Worm (Caenorhabditis elegans) whole organism, mixed stage, embryonic: ENCODE results near the gene slc-17.2.

Experiments used
- M03D4.4 ChIP-seq: sonication (generic microtip); optimal IDR thresholded peaks from 2 replicates; lab custom pipeline; 2017; ENCODE audit warnings: mild to moderate bottlenecking, missing genetic modification characterization, missing compliant biosample characterization
- bed-3 ChIP-seq: fragments of 200-800 bp; sonication (Bioruptor generic); optimal IDR thresholded peaks from 3 replicates; lab custom pipeline; 2018; ENCODE audit warnings: mild to moderate bottlenecking, missing genetic modification characterization, moderate library complexity, missing compliant biosample characterization
- blmp-1 ChIP-seq: fragments of 150-350 bp; optimal IDR thresholded peaks from 2 replicates; lab custom pipeline; 2014; ENCODE audit warnings: missing biosample characterization, missing genetic modification characterization
- ceh-39 ChIP-seq: fragments of 150-350 bp; optimal IDR thresholded peaks from 2 replicates; lab custom pipeline; 2014; ENCODE audit warnings: missing biosample characterization, missing genetic modification characterization
- ceh-83 ChIP-seq: fragments of 200-800 bp; sonication (Bioruptor generic); optimal IDR thresholded peaks from 2 replicates; lab custom pipeline; 2018; ENCODE audit warnings: mild to moderate bottlenecking, missing genetic modification characterization, missing compliant biosample characterization
- ces-1 ChIP-seq: fragments of 150-350 bp; optimal IDR thresholded peaks from 2 replicates; lab custom pipeline; 2014; ENCODE audit warnings: missing biosample characterization, missing genetic modification reagents, missing genetic modification characterization
- cnd-1 ChIP-seq: fragments of 200-800 bp; sonication (Bioruptor generic); optimal IDR thresholded peaks from 2 replicates; lab custom pipeline; 2018; ENCODE audit warnings: mild to moderate bottlenecking, missing genetic modification characterization, missing compliant biosample characterization
- drap-1 ChIP-seq: fragments of 200-800 bp; sonication (Bioruptor generic); optimal IDR thresholded peaks from 3 replicates; lab custom pipeline; 2018; ENCODE audit warnings: mild to moderate bottlenecking, missing genetic modification characterization, missing compliant biosample characterization
- elt-1 ChIP-seq: sonication (generic microtip); optimal IDR thresholded peaks from 2 replicates; lab custom pipeline; 2017; ENCODE audit warnings: missing genetic modification characterization, mild to moderate bottlenecking, missing compliant biosample characterization, antibody characterized with exemption, moderate library complexity, borderline replicate concordance; ENCODE audit not compliant: insufficient read depth
- elt-3 ChIP-seq: fragments of 150-350 bp; optimal IDR thresholded peaks from 2 replicates; lab custom pipeline; 2014; ENCODE audit warnings: missing biosample characterization, missing genetic modification characterization
- flh-1 ChIP-seq: fragments of 200-800 bp; sonication (Bioruptor generic); optimal IDR thresholded peaks from 2 replicates; lab custom pipeline; 2018; ENCODE audit warnings: mild to moderate bottlenecking, missing genetic modification characterization, moderate library complexity, missing compliant biosample characterization
- ham-2 ChIP-seq: fragments of 200-800 bp; sonication (Bioruptor generic); optimal IDR thresholded peaks from 2 replicates; lab custom pipeline; 2018; ENCODE audit warnings: mild to moderate bottlenecking, missing genetic modification characterization, missing compliant biosample characterization
- hlh-1 ChIP-seq: fragments of 150-350 bp; optimal IDR thresholded peaks from 2 replicates; lab custom pipeline; 2014; ENCODE audit warnings: missing biosample characterization, missing genetic modification reagents, missing genetic modification characterization
- lin-13 ChIP-seq: fragments of 150-350 bp; optimal IDR thresholded peaks from 2 replicates; lab custom pipeline; 2014; ENCODE audit warnings: missing biosample characterization, missing genetic modification characterization
- lsy-2 ChIP-seq: fragments of 150-350 bp; optimal IDR thresholded peaks from 2 replicates; lab custom pipeline; 2014; ENCODE audit warnings: missing biosample characterization, missing genetic modification characterization
- mab-5 ChIP-seq: fragments of 150-350 bp; optimal IDR thresholded peaks from 2 replicates; lab custom pipeline; 2014; ENCODE audit warnings: missing biosample characterization, missing genetic modification characterization
- mep-1 ChIP-seq: fragments of 150-350 bp; optimal IDR thresholded peaks from 2 replicates; lab custom pipeline; 2017; ENCODE audit warnings: missing biosample characterization, missing genetic modification reagents, missing genetic modification characterization, inconsistent platforms
- mls-2 ChIP-seq: sonication (generic microtip); optimal IDR thresholded peaks from 2 replicates; lab custom pipeline; 2016; ENCODE audit warnings: mild to moderate bottlenecking, missing genetic modification characterization, moderate library complexity, missing compliant biosample characterization
- nhr-2 ChIP-seq: fragments of 150-350 bp; optimal IDR thresholded peaks from 2 replicates; lab custom pipeline; 2014; ENCODE audit warnings: missing biosample characterization, missing genetic modification characterization
- nhr-237 ChIP-seq: fragments of 150-350 bp; optimal IDR thresholded peaks from 2 replicates; lab custom pipeline; 2014; ENCODE audit warnings: missing biosample characterization, missing genetic modification characterization
- nhr-28 ChIP-seq: fragments of 150-350 bp; optimal IDR thresholded peaks from 2 replicates; lab custom pipeline; 2014; ENCODE audit warnings: missing biosample characterization, missing genetic modification characterization
- nhr-76 ChIP-seq: sonication (generic microtip); optimal IDR thresholded peaks from 2 replicates; lab custom pipeline; 2017; ENCODE audit warnings: missing biosample characterization, missing genetic modification characterization
- pha-4 ChIP-seq: fragments of 150-350 bp; optimal IDR thresholded peaks from 2 replicates; lab custom pipeline; 2018; ENCODE audit warnings: missing biosample characterization, missing genetic modification reagents, missing genetic modification characterization
- sem-2 ChIP-seq: fragments of 200-800 bp; sonication (Bioruptor generic); optimal IDR thresholded peaks from 2 replicates; lab custom pipeline; 2018; ENCODE audit warnings: mild to moderate bottlenecking, missing genetic modification characterization, missing compliant biosample characterization
- sptf-1 ChIP-seq: sonication (generic microtip); optimal IDR thresholded peaks from 2 replicates; lab custom pipeline; 2017; ENCODE audit warnings: mild to moderate bottlenecking, missing genetic modification characterization, moderate library complexity, missing compliant biosample characterization
- unc-120 ChIP-seq: sonication (generic microtip); optimal IDR thresholded peaks from 2 replicates; lab custom pipeline; 2017; ENCODE audit warnings: missing genetic modification characterization, missing compliant biosample characterization; ENCODE audit not compliant: poor library complexity, severe bottlenecking
- unc-39 ChIP-seq: fragments of 150-350 bp; optimal IDR thresholded peaks from 2 replicates; lab custom pipeline; 2014; ENCODE audit warnings: missing biosample characterization, missing genetic modification characterization
- unc-62 ChIP-seq: fragments of 150-350 bp; optimal IDR thresholded peaks from 2 replicates; lab custom pipeline; 2014; ENCODE audit warnings: missing biosample characterization, missing genetic modification reagents, missing genetic modification characterization
- zip-8 ChIP-seq: fragments of 150-350 bp; optimal IDR thresholded peaks from 2 replicates; lab custom pipeline; 2014; ENCODE audit warnings: missing biosample characterization, missing genetic modification characterization
- ztf-11 ChIP-seq: fragments of 150-350 bp; optimal IDR thresholded peaks from 2 replicates; lab custom pipeline; 2014; ENCODE audit warnings: missing biosample characterization, missing genetic modification characterization

slc-17.2 gene

ce11 chrIII:9390924-9391323 lies 1.0 kb upstream of the slc-17.2 start:
- TF ChIP-seq zip-8 (no peak), ham-2 (GFP tag; lab: Kevin White, UChicago) (no peak), ceh-39 (no peak), unc-120 (tag; lab: Kevin White, UChicago) (no peak), sptf-1 (tag; lab: Kevin White, UChicago) (no peak), unc-62 (GFP tag; lab: Kevin White, UChicago) (no peak), ces-1 (GFP tag; lab: Kevin White, UChicago) (no peak)

- no peak for TF ChIP-seq unc-120 (tag; lab: Kevin White, UChicago)
- TF ChIP-seq, all 35 proteins: peak for 0
Measured at ce11 chrIII:9385543-9385942, 4.4 kb downstream of the slc-17.2 start, which contains the start of gene C38C10.3. TSS of gene C38C10.3 (minus strand) at chrIII:9385643.

- TF ChIP-seq cnd-1 (tag; lab: Kevin White, UChicago) = no peak
- no peak for TF ChIP-seq unc-120 (tag; lab: Kevin White, UChicago)
- TF ChIP-seq M03D4.4 (tag; lab: Kevin White, UChicago) = no peak
- TF ChIP-seq ztf-11 (tag; lab: Kevin White, UChicago) = no peak
- no peak for TF ChIP-seq zip-8
- no peak for TF ChIP-seq ceh-39
- TF ChIP-seq ham-2 (GFP tag; lab: Kevin White, UChicago) = no peak
- no peak for TF ChIP-seq lin-13
- TF ChIP-seq sptf-1 (tag; lab: Kevin White, UChicago) = no peak
- TF ChIP-seq nhr-237 (tag; lab: Kevin White, UChicago) = no peak
- TF ChIP-seq drap-1 (GFP tag; lab: Kevin White, UChicago) = no peak
- no peak for TF ChIP-seq pha-4 (tag; lab: Kevin White, UChicago)
- TF ChIP-seq ces-1 (GFP tag; lab: Kevin White, UChicago) = no peak
- TF ChIP-seq blmp-1 = no peak
- TF ChIP-seq, all 35 proteins: peak for 0
Measured at ce11 chrIII:9383496-9383895, 6.4 kb downstream of the slc-17.2 start, which contains the start of gene tkr-1. TSS of gene tkr-1 (plus strand) at chrIII:9383796.

ce11 chrIII:9376701-9377100 lies 13.2 kb downstream of the slc-17.2 start:
- TF ChIP-seq blmp-1 (no peak), ceh-83 (GFP tag; lab: Kevin White, UChicago) (no peak), bed-3 (GFP tag; lab: Kevin White, UChicago) (no peak), unc-39 (tag; lab: Kevin White, UChicago) (no peak), mls-2 (tag; lab: Kevin White, UChicago) (no peak), pha-4 (tag; lab: Kevin White, UChicago) (no peak), unc-120 (tag; lab: Kevin White, UChicago) (no peak), ham-2 (GFP tag; lab: Kevin White, UChicago) (no peak), flh-1 (GFP tag; lab: Kevin White, UChicago) (no peak), zip-8 (no peak), mab-5 (no peak), sem-2 (GFP tag; lab: Kevin White, UChicago) (no peak), cnd-1 (tag; lab: Kevin White, UChicago) (no peak), elt-3 (tag; lab: Kevin White, UChicago) (no peak), nhr-76 (tag; lab: Kevin White, UChicago) (no peak), elt-1 (no peak), ceh-39 (no peak), nhr-2 (tag; lab: Kevin White, UChicago) (no peak), ztf-11 (tag; lab: Kevin White, UChicago) (no peak)

ce11 chrIII:9373779-9374178 lies 16.1 kb downstream of the slc-17.2 start:
- TF ChIP-seq ham-2 (GFP tag; lab: Kevin White, UChicago) (no peak), hlh-1 (no peak), ceh-83 (GFP tag; lab: Kevin White, UChicago) (no peak), mep-1 (tag; lab: Kevin White, UChicago) (no peak), mab-5 (no peak), bed-3 (GFP tag; lab: Kevin White, UChicago) (no peak), ceh-39 (no peak), nhr-76 (tag; lab: Kevin White, UChicago) (no peak), ztf-11 (tag; lab: Kevin White, UChicago) (no peak), cnd-1 (tag; lab: Kevin White, UChicago) (no peak), nhr-28 (tag; lab: Kevin White, UChicago) (no peak), lin-13 (no peak), elt-3 (tag; lab: Kevin White, UChicago) (no peak), lsy-2 (tag; lab: Kevin White, UChicago) (no peak)
